Fruit fly (Drosophila melanogaster) whole organism, prepupa: ENCODE data around the gene CG42780.
A peak's percentile ranks its signal among the peaks of the same experiment; 100 is the strongest.

Experiments used
- Blimp-1 ChIP-seq: fragments of 200-800 bp; sonication (Bioruptor generic); optimal IDR thresholded peaks from 3 replicates; lab custom pipeline; 2017; ENCODE audit warnings: missing biosample characterization, missing genetic modification characterization, mild to moderate bottlenecking, moderate library complexity, missing genetic modification reagents
- CG10631 ChIP-seq: fragments of 200-800 bp; sonication (Bioruptor generic); optimal IDR thresholded peaks from 2 replicates; lab custom pipeline; 2016; ENCODE audit warnings: missing biosample characterization, missing genetic modification characterization
- CG11762 ChIP-seq: fragments of 200-800 bp; sonication (Bioruptor generic); optimal IDR thresholded peaks from 3 replicates; lab custom pipeline; 2016; ENCODE audit warnings: missing biosample characterization, missing genetic modification characterization; ENCODE audit not compliant: insufficient read depth
- CG11902 ChIP-seq: fragments of 200-800 bp; sonication (Bioruptor generic); optimal IDR thresholded peaks from 3 replicates; lab custom pipeline; 2016; ENCODE audit warnings: missing biosample characterization, missing genetic modification characterization
- CG15336 ChIP-seq: fragments of 200-800 bp; sonication (Bioruptor generic); IDR thresholded peaks from 2 replicates; pipeline ENCODE4 v1.3.6; 2022; ENCODE audit warnings: missing biosample characterization, missing genetic modification characterization
- CG1621 ChIP-seq: fragments of 200-800 bp; sonication (Bioruptor generic); optimal IDR thresholded peaks from 3 replicates; lab custom pipeline; 2018; ENCODE audit warnings: missing biosample characterization, mild to moderate bottlenecking, missing genetic modification characterization
- CG3032 ChIP-seq: fragments of 200-800 bp; optimal IDR thresholded peaks from 2 replicates; lab custom pipeline; 2019; ENCODE audit warnings: missing biosample characterization, mild to moderate bottlenecking, missing genetic modification characterization, moderate library complexity
- CG31627 ChIP-seq: fragments of 200-800 bp; sonication (Bioruptor generic); optimal IDR thresholded peaks from 3 replicates; lab custom pipeline; 2016; ENCODE audit warnings: missing biosample characterization, missing genetic modification characterization
- CG32006 ChIP-seq: fragments of 200-800 bp; sonication (Bioruptor generic); optimal IDR thresholded peaks from 3 replicates; lab custom pipeline; 2017; ENCODE audit warnings: missing biosample characterization, mild to moderate bottlenecking, missing genetic modification characterization
- CG34406 ChIP-seq: fragments of 200-800 bp; sonication (Bioruptor generic); optimal IDR thresholded peaks from 3 replicates; lab custom pipeline; 2016; ENCODE audit warnings: missing biosample characterization, missing genetic modification characterization
- CG3919 ChIP-seq: fragments of 200-800 bp; sonication (Bioruptor generic); optimal IDR thresholded peaks from 3 replicates; lab custom pipeline; 2016; ENCODE audit warnings: missing biosample characterization, missing genetic modification characterization
- CG4318 ChIP-seq: fragments of 200-800 bp; sonication (Bioruptor generic); optimal IDR thresholded peaks from 3 replicates; lab custom pipeline; 2017; ENCODE audit warnings: missing biosample characterization, mild to moderate bottlenecking, missing genetic modification characterization
- CG6163 ChIP-seq: fragments of 200-800 bp; sonication (Bioruptor generic); IDR thresholded peaks from 3 replicates; pipeline ENCODE4 v1.3.6; 2022; ENCODE audit warnings: missing biosample characterization, missing genetic modification characterization
- CG6276 ChIP-seq: fragments of 200-800 bp; sonication (Bioruptor generic); optimal IDR thresholded peaks from 2 replicates; lab custom pipeline; 2017; ENCODE audit warnings: missing biosample characterization, mild to moderate bottlenecking, missing genetic modification characterization
- CG6792 ChIP-seq: fragments of 200-800 bp; sonication (Bioruptor generic); optimal IDR thresholded peaks from 3 replicates; lab custom pipeline; 2016; ENCODE audit warnings: missing biosample characterization, missing genetic modification characterization
- CG7368 ChIP-seq: fragments of 200-800 bp; sonication (Bioruptor generic); optimal IDR thresholded peaks from 3 replicates; lab custom pipeline; 2016; ENCODE audit warnings: missing biosample characterization, missing genetic modification characterization
- CG8119 ChIP-seq: fragments of 200-800 bp; sonication (Bioruptor generic); IDR thresholded peaks from 3 replicates; pipeline ENCODE4 v1.3.6; 2022; ENCODE audit warnings: missing biosample characterization, missing genetic modification characterization
- CG8319 ChIP-seq: fragments of 200-800 bp; sonication (Bioruptor generic); optimal IDR thresholded peaks from 3 replicates; lab custom pipeline; 2016; ENCODE audit warnings: missing biosample characterization, missing genetic modification characterization
- CG9139 ChIP-seq: fragments of 200-800 bp; sonication (Bioruptor generic); optimal IDR thresholded peaks from 3 replicates; lab custom pipeline; 2017; ENCODE audit warnings: missing biosample characterization, mild to moderate bottlenecking, missing genetic modification characterization
- Eip75B ChIP-seq: fragments of 200-800 bp; sonication (Bioruptor generic); optimal IDR thresholded peaks from 3 replicates; lab custom pipeline; 2016; ENCODE audit warnings: missing biosample characterization, missing genetic modification characterization
- Eip78C ChIP-seq: fragments of 200-800 bp; sonication (Bioruptor generic); peaks from one replicate; lab custom pipeline; 2016; ENCODE audit warnings: missing biosample characterization, missing genetic modification characterization
- Eip93F ChIP-seq: fragments of 200-800 bp; sonication (Bioruptor generic); optimal IDR thresholded peaks from 2 replicates; lab custom pipeline; 2016; ENCODE audit warnings: missing biosample characterization, mild to moderate bottlenecking, missing genetic modification characterization
- Ets21C ChIP-seq: fragments of 200-800 bp; sonication (Bioruptor generic); optimal IDR thresholded peaks from 3 replicates; lab custom pipeline; 2016; ENCODE audit warnings: missing biosample characterization, missing genetic modification characterization
- Hr38 ChIP-seq: sonication (Bioruptor generic); optimal IDR thresholded peaks from 2 replicates; lab custom pipeline; 2016; ENCODE audit warnings: missing biosample characterization, missing genetic modification characterization
- Hr4 ChIP-seq: fragments of 200-800 bp; sonication (Bioruptor generic); optimal IDR thresholded peaks from 3 replicates; lab custom pipeline; 2016; ENCODE audit warnings: missing biosample characterization, missing genetic modification characterization
- Met ChIP-seq: fragments of 200-800 bp; sonication (Bioruptor generic); optimal IDR thresholded peaks from 3 replicates; lab custom pipeline; 2016; ENCODE audit warnings: missing biosample characterization, missing genetic modification characterization
- OdsH ChIP-seq: fragments of 200-800 bp; sonication (Bioruptor generic); optimal IDR thresholded peaks from 3 replicates; lab custom pipeline; 2016; ENCODE audit warnings: missing biosample characterization, missing genetic modification characterization
- Sox14 ChIP-seq: fragments of 200-800 bp; sonication (Bioruptor generic); optimal IDR thresholded peaks from 3 replicates; lab custom pipeline; 2016; ENCODE audit warnings: missing biosample characterization, missing genetic modification characterization
- achi ChIP-seq: fragments of 200-800 bp; sonication (Bioruptor generic); optimal IDR thresholded peaks from 3 replicates; lab custom pipeline; 2016; ENCODE audit warnings: missing biosample characterization, missing genetic modification characterization
- cyc ChIP-seq: fragments of 200-800 bp; sonication (Bioruptor generic); optimal IDR thresholded peaks from 3 replicates; lab custom pipeline; 2016; ENCODE audit warnings: missing biosample characterization, missing genetic modification characterization
- eg ChIP-seq: fragments of 200-800 bp; sonication (Bioruptor generic); IDR thresholded peaks from 3 replicates; pipeline ENCODE4 v1.3.6; 2022; ENCODE audit warnings: missing biosample characterization, missing genetic modification characterization
- esn ChIP-seq: fragments of 200-800 bp; sonication (Bioruptor generic); optimal IDR thresholded peaks from 2 replicates; lab custom pipeline; 2016; ENCODE audit warnings: missing biosample characterization, mild to moderate bottlenecking, missing genetic modification characterization, moderate library complexity
- fd85E ChIP-seq: fragments of 200-800 bp; sonication (Bioruptor generic); optimal IDR thresholded peaks from 3 replicates; lab custom pipeline; 2016; ENCODE audit warnings: missing biosample characterization, missing genetic modification characterization
- fkh ChIP-seq: fragments of 200-800 bp; sonication (Bioruptor generic); optimal IDR thresholded peaks from 3 replicates; lab custom pipeline; 2017; ENCODE audit warnings: missing biosample characterization, mild to moderate bottlenecking, missing genetic modification characterization, moderate library complexity
- pdm3 ChIP-seq: fragments of 200-800 bp; sonication (Bioruptor generic); optimal IDR thresholded peaks from 3 replicates; lab custom pipeline; 2016; ENCODE audit warnings: missing biosample characterization, missing genetic modification characterization
- salr ChIP-seq, 2 experiments: fragments of 200-800 bp; sonication (Bioruptor generic); optimal IDR thresholded peaks; 3 replicates each; lab custom pipeline; 2016 to 2018; ENCODE audit warnings: missing biosample characterization in 2 of 2, missing genetic modification characterization in 2 of 2, mild to moderate bottlenecking in 1 of 2
- spab ChIP-seq: fragments of 200-800 bp; sonication (Bioruptor generic); optimal IDR thresholded peaks from 2 replicates; lab custom pipeline; 2017; ENCODE audit warnings: missing biosample characterization, mild to moderate bottlenecking, missing genetic modification characterization, missing genetic modification reagents
- svp ChIP-seq: fragments of 200-800 bp; sonication (Bioruptor generic); peaks from one replicate; lab custom pipeline; 2016; ENCODE audit warnings: missing biosample characterization, missing genetic modification characterization
- topi ChIP-seq: fragments of 200-800 bp; sonication (Bioruptor generic); optimal IDR thresholded peaks from 3 replicates; lab custom pipeline; 2016; ENCODE audit warnings: missing biosample characterization, missing genetic modification characterization
- vri ChIP-seq: fragments of 200-800 bp; sonication (Bioruptor generic); optimal IDR thresholded peaks from 3 replicates; lab custom pipeline; 2016; ENCODE audit warnings: missing biosample characterization, mild to moderate bottlenecking, missing genetic modification characterization

Gene CG42780

dm6 chrX:7333858-7334800 is 2.1 kb upstream of the CG42780 start (continued):
- TF ChIP-seq Sox14 (GFP tag; lab: Kevin White, UChicago): peak; percentile 73
- peak; percentile 77 for TF ChIP-seq Met (GFP tag; lab: Kevin White, UChicago)
- TF ChIP-seq CG1621 (tag; lab: Kevin White, UChicago): peak; percentile 62
- TF ChIP-seq topi (GFP tag; lab: Kevin White, UChicago): peak; percentile 81
- peak; percentile 74 for TF ChIP-seq OdsH (GFP tag; lab: Kevin White, UChicago)
- TF ChIP-seq CG6276 (GFP tag; lab: Kevin White, UChicago): peak; percentile 68
- peak; percentile 50 for TF ChIP-seq Hr4 (GFP tag; lab: Kevin White, UChicago)
- peak; percentile 77 for TF ChIP-seq esn (GFP tag; lab: Kevin White, UChicago)
- TF ChIP-seq spab (GFP tag; lab: Kevin White, UChicago): peak; percentile 74
- TF ChIP-seq CG34406: peak; percentile 71
- peak; percentile 74 for TF ChIP-seq CG3032
- TF ChIP-seq fkh (GFP tag; lab: Kevin White, UChicago): no peak
- TF ChIP-seq Eip93F (GFP tag; lab: Kevin White, UChicago): no peak
- TF ChIP-seq cyc: peak; percentile 67
- TF ChIP-seq eg: peak; percentile 48; the same call in 1 of the 3 replicates
- peak; percentile 7 for TF ChIP-seq CG8319 (GFP tag; lab: Kevin White, UChicago)
- TF ChIP-seq CG31627 (GFP tag; lab: Kevin White, UChicago): peak; percentile 65
- TF ChIP-seq CG15336 (GFP tag; lab: Robert Waterston, UW): peak; percentile 53; the same call in 1 of the 2 replicates
- TF ChIP-seq pdm3 (GFP tag; lab: Kevin White, UChicago): peak; percentile 81
- peak; percentile 61 for TF ChIP-seq CG7368

- TF ChIP-seq esn (GFP tag; lab: Kevin White, UChicago) (no peak), CG6276 (GFP tag; lab: Kevin White, UChicago) (no peak), CG3919 (GFP tag; lab: Kevin White, UChicago) (no peak), svp (GFP tag; lab: Kevin White, UChicago) (peak; percentile 21), fkh (GFP tag; lab: Kevin White, UChicago) (peak; percentile 90), CG6163 (no peak)
- TF ChIP-seq, all 60 proteins: peak for 2
Measured at dm6 chrX:7333298-7333743, 1.3 kb upstream of the CG42780 start.

dm6 chrX:7332493-7332892 is 502 bp upstream of the CG42780 start:
- TF ChIP-seq fkh (GFP tag; lab: Kevin White, UChicago) (peak; percentile 49), Eip78C (GFP tag; lab: Kevin White, UChicago) (peak; percentile 23), pdm3 (GFP tag; lab: Kevin White, UChicago) (no peak), esn (GFP tag; lab: Kevin White, UChicago) (peak; percentile 1), OdsH (GFP tag; lab: Kevin White, UChicago) (peak; percentile 6), Sox14 (GFP tag; lab: Kevin White, UChicago) (no peak), svp (GFP tag; lab: Kevin White, UChicago) (peak; percentile 21), Hr4 (GFP tag; lab: Kevin White, UChicago) (peak; percentile 28), achi (peak; percentile 18)

dm6 chrX:7328746-7329145 is 3.2 kb downstream of the CG42780 start, which contains the start of gene Acsf3:
TSS of gene Acsf3 (plus strand) at chrX:7329046.
- no peak for TF ChIP-seq fkh (GFP tag; lab: Kevin White, UChicago)

- TF ChIP-seq CG11902 (GFP tag; lab: Kevin White, UChicago) (peak; percentile 88), Ets21C (GFP tag; lab: Kevin White, UChicago) (peak; percentile 88), CG9139 (peak; percentile 97), CG4318 (GFP tag; lab: Kevin White, UChicago) (peak; percentile 93), vri (peak; percentile 94), achi (peak; percentile 97), CG11762 (GFP tag; lab: Kevin White, UChicago) (peak; percentile 96), Eip75B (GFP tag; lab: Kevin White, UChicago) (peak; percentile 97), CG10631 (GFP tag; lab: Kevin White, UChicago) (peak; percentile 97), topi (GFP tag; lab: Kevin White, UChicago) (peak; percentile 97), CG6792 (GFP tag; lab: Kevin White, UChicago) (peak; percentile 98), Blimp-1 (peak; percentile 91), CG8119 (peak; percentile 99), CG34406 (peak; percentile 98), svp (GFP tag; lab: Kevin White, UChicago) (peak; percentile 99), CG32006 (GFP tag; lab: Kevin White, UChicago) (peak; percentile 98), Hr38 (GFP tag; lab: Kevin White, UChicago) (no peak), fkh (GFP tag; lab: Kevin White, UChicago) (peak; percentile 78), salr (GFP tag; optimal IDR thresholded peaks at IDR 0.05; lab: Kevin White, UChicago) (peak; percentile 93 to 95), fd85E (GFP tag; lab: Kevin White, UChicago) (peak; percentile 92)
Measured at dm6 chrX:7324816-7325246, 7.2 kb downstream of the CG42780 start.
